Worm (Caenorhabditis elegans): ENCODE data around the gene spr-3.

DNA sequence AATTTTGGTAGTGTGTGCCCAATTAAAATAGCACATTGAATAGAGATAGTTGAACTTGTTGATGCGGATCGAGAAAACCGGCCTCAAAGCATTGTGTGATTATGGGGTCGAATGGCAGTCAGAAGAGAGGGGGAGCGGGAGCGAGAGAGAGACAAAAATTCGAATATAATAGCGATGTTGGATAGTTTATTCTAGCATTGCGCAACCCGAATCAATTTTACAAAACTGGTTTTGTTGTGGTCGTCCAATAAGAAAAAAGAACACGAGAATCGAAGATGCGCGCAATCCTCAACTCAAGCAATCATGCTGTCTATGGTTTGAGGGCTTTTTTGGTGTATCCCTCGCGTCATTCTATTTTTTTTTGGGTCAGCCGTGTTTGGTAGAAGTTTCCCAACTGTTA lies 39.6 kb downstream of the spr-3 start:
- no peak for TF ChIP-seq dpl-1 (GFP tag; optimal IDR thresholded peaks at IDR 0.05)
- TF ChIP-seq unc-130 (GFP tag; optimal IDR thresholded peaks at IDR 0.05) = no peak
- TF ChIP-seq spr-1 (tag; optimal IDR thresholded peaks at IDR 0.05) = no peak
- TF ChIP-seq egl-43 (GFP tag; IDR thresholded peaks at IDR 0.05) = no peak
- TF ChIP-seq aly-2 (tag; optimal IDR thresholded peaks at IDR 0.05) = no peak
- TF ChIP-seq ceh-82 (tag; optimal IDR thresholded peaks at IDR 0.05) = no peak

All from whole organism, L4 larva.